Fruit fly (Drosophila melanogaster): Measurements from ENCODE around the gene CG11109.

dm6 chr3L:22871030-22871844 lies 763 bp upstream of the CG11109 start:
- TF ChIP-seq h (optimal IDR thresholded peaks at IDR 0.05): no peak
- TF ChIP-seq psq (optimal IDR thresholded peaks at IDR 0.05): no peak
- no peak for TF ChIP-seq Myc (optimal IDR thresholded peaks at IDR 0.05)
